Worm (Caenorhabditis elegans): ENCODE data around the gene ncap-1.

The ncap-1 gene

DNA sequence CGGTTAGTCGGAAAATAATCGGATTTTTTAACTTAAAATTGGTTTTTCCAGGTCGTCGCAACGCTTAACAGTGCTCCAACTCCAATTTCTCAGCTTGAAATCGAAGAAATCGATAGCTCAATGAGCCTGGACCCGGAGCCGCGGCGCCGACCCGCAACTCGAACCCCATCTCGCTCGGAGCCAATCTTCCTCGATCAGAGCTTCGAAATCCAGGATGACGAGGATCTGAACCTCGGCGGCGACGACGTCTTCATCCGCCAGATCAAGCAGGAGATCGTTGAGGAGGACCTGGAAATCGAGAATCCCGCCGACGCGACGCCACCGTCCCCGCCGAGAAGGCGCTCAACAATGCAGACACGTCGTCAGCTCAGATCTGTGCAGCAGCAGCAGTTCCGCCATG lies 1.1 kb upstream of the ncap-1 start:
- no peak for TF ChIP-seq W03F9.2 (tag; optimal IDR thresholded peaks at IDR 0.05)
- TF ChIP-seq him-1 (tag; optimal IDR thresholded peaks at IDR 0.05) = no peak
- no peak for TF ChIP-seq dao-5 (tag; optimal IDR thresholded peaks at IDR 0.05)

DNA sequence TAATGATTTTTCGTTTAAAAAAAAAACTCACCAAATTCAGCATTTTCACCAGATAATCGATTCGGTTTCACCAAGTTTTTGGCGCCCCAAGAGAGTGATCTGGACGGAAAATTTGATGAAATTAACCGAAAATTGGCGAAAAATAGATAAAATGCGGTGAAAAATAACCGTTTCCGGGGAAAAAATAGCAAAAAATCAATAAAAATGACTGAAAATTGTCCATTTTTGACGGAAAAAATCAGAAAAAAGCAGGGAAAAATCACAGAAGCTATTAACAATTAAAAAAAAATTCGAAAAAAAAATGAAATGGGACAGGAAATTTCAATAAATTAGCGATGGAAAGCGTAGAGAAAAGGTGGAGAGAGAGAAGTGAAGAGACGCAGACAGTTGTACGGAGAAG lies 5.6 kb downstream of the ncap-1 start, which contains the start of gene ubc-15:
Gene ubc-15, minus strand, starts transcription at position 101 of the 400 bp plus-strand sequence.
- TF ChIP-seq W03F9.2 (tag; optimal IDR thresholded peaks at IDR 0.05) = no peak
- TF ChIP-seq him-1 (tag; optimal IDR thresholded peaks at IDR 0.05) = no peak
- TF ChIP-seq dao-5 (tag; optimal IDR thresholded peaks at IDR 0.05) = no peak

DNA sequence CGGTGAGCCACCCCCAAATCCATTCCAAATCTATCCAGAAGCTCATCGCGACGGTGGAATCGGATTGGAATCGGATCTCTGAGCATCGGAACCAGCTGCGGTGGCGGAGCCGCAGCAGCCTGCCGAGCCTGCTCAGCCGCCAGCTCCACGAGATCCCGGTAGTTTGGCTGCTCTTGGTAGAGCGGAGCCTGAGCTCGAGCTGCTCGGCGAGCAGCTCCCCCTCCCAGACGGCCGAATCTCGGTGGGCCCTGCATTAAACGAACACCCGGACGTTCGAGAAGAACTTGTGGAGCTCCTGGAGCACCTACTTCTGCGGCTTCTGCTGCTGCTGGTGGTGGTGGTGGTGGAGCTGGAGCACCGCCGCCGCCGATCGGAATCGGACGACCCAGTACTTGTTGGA lies 15.4 kb downstream of the ncap-1 start:
- TF ChIP-seq dao-5 (tag; optimal IDR thresholded peaks at IDR 0.05) (no peak), W03F9.2 (tag; optimal IDR thresholded peaks at IDR 0.05) (no peak), him-1 (tag; optimal IDR thresholded peaks at IDR 0.05) (no peak)

DNA sequence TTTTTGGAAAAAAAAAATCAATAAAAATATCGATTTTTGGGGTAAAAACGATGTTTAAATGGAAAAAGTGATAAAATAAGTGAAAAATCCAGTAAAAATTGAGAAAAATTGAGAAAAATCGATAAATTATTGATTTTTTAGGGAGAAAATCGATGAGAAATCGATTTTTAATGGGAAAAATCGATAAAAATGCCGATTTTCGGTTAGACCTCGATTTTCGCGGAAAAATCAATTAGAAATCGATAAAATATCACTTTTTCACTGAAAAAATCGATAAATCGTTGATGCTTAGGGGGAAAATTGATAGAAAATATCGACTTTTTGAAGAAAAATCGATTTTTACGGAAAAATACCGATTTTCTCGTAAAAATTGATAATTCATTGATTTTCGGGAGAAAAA lies 18.0 kb downstream of the ncap-1 start:
- TF ChIP-seq him-1 (tag; optimal IDR thresholded peaks at IDR 0.05) (no peak), dao-5 (tag; optimal IDR thresholded peaks at IDR 0.05) (no peak), W03F9.2 (tag; optimal IDR thresholded peaks at IDR 0.05) (no peak)

DNA sequence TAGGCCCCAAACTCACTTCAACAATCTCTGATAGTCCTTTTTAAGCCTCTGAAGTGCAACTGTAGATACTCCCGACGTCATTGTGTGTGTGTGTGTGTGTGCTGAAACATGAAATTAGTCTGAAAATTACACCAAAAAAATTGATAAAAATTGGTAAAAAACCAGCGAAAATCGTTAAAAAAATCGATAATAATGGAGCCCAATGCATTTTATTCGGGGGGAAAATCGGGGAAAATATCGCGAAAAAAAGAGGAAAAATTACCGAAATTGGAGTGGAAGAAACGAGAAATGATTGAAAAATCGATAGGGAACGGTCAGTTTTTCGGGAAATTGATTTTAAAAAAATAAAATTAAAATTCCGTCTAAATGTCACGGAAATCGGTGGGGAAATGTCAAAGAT lies 18.9 kb downstream of the ncap-1 start, which contains the start of gene ubc-26:
Gene ubc-26, minus strand, starts transcription at position 101 of the 400 bp plus-strand sequence.
- no peak for TF ChIP-seq dao-5 (tag; optimal IDR thresholded peaks at IDR 0.05)
- no peak for TF ChIP-seq W03F9.2 (tag; optimal IDR thresholded peaks at IDR 0.05)
- TF ChIP-seq him-1 (tag; optimal IDR thresholded peaks at IDR 0.05) = no peak

DNA sequence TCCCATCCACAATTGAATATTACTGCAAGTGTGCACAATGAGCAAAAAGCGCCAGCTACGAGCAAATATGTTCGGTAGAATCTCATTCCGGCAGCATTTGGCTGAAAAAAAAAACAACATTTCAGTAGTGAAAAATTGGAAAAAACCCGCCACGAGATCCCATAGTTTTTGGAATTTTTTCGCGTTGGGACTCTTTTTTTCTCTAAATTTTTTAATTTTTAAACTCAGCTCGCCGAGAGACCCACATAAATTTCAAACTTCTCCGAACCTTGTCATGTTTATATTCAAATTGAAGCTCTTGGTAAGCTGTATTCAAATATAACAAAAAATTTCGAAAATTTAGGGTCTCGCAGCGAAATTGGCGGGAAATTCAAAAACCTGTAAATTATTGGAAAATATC lies 24.8 kb downstream of the ncap-1 start, which contains the start of gene sqv-2:
Gene sqv-2, minus strand, starts transcription at position 101 of the 400 bp plus-strand sequence.
- no peak for TF ChIP-seq W03F9.2 (tag; optimal IDR thresholded peaks at IDR 0.05)
- TF ChIP-seq dao-5 (tag; optimal IDR thresholded peaks at IDR 0.05) = no peak
- no peak for TF ChIP-seq him-1 (tag; optimal IDR thresholded peaks at IDR 0.05)

DNA sequence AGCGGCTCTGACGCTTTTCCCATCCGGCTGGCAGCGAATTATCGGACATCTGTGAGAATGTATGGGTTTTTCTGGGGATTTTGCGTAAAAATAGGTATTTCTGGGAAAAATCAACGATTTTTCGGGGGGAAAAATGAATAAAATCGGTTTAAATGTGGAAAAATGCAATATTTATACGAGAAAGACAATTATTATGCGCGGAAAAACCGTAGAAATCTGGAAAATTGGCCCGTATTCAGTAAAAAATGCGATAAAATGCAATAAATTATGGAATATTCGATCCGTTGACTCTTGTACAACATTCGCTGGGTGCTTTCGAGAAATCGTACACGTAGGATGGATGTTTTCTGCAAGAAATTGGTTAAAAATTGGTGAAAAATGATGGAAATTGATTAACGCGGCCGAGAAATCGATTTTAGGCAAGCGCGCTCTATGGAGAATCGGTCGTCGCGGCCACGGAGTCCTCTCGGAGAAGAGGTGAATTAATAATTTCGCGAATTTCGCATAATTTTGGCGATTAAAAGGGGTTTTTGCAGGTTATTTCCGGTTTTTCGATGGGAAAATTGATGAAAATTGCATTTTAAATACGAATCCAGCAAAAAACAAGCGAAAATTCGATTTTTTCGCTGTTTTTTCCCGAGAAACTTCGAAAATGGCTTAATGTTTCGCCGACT lies 30.0 kb downstream of the ncap-1 start, which contains the start of gene pinn-1:
Gene pinn-1, minus strand, starts transcription at position 51 of the 674 bp plus-strand sequence.
- TF ChIP-seq W03F9.2 (tag; optimal IDR thresholded peaks at IDR 0.05) (peak; percentile 71), him-1 (tag; optimal IDR thresholded peaks at IDR 0.05) (peak; percentile 55), dao-5 (tag; optimal IDR thresholded peaks at IDR 0.05) (no peak)

DNA sequence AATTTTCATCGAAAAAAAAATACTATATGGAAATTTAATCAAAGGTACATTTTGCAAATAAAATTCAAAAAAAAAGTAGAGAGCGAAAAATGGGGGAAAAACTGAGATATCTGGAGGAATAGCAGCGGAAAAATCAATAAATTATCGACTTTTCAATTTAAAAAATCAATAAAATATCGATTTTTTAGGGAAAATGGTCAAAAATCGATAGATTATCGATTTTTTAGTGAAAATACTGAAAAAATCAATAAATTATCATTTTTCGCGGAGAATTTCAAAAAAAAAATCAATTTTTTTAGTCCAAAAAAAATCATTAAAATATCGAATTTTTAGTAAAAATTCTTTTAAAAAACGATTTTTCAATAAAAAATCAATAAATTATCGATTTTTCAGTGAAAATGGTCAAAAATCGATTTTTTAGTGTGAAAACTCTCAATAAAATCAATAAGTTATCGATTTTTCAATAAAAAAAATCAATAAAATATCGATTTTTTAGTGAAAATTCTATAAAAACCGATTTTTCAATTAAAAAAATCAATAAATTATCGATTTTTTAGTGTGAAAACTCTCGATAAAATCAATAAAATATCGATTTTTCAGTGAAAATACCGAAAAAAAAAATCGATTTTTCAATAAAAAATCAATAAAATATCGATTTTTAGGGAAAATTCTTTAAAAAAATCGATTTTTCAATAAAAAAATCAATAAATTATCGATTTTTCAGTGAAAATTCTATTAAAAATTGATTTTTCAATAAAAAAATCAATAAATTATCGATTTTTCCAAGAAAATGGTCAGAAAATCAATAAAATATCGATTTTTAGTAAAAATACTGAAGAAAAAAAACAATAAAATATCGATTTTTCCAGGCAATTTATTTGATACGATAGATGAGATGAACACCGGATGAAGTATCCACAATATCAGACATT lies 33.3 kb downstream of the ncap-1 start:
- no peak for TF ChIP-seq W03F9.2 (tag; optimal IDR thresholded peaks at IDR 0.05)
- TF ChIP-seq him-1 (tag; optimal IDR thresholded peaks at IDR 0.05) = no peak
- TF ChIP-seq dao-5 (tag; optimal IDR thresholded peaks at IDR 0.05) = no peak

DNA sequence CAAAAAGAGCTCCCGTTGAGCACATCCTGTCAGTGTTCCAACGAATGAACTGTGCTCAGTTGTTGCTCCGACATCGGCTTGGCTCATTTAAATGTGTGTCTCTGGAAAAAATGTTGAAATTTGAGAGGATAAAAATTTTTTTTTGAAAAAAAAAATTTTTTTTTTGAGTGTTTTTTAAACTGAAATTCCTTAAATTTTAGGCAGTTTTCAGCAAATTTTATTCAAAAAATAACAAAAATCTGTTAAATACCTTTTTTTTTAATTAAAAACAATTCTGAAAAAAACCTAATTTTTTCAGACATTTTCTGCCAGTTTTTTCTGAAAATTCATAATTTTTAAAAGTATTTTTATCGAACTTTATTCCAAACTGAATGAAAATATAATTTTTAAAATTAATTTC lies 34.3 kb downstream of the ncap-1 start, which contains the start of gene pigw-1:
Gene pigw-1, minus strand, starts transcription at position 101 of the 400 bp plus-strand sequence.
- TF ChIP-seq him-1 (tag; optimal IDR thresholded peaks at IDR 0.05) (no peak), dao-5 (tag; optimal IDR thresholded peaks at IDR 0.05) (no peak), W03F9.2 (tag; optimal IDR thresholded peaks at IDR 0.05) (no peak)

DNA sequence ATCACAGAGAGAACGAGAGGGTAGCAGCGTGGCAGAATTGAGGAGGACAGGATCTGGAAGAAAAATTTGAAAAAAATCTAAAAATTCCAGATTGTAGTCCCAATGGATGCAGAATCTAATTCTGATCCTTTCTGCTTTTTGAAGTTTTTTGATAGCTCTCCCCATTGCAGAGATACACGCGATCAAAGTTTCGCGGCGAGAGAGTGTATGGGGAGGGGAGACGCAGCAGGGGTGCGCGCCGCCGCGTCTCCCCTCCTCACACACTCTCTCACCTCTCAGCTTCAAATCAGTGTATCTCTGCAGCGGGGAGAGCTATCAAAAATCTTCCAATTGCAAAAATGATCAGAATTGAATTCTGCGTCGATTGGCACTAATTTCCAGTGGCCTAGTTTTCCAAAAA lies 38.0 kb downstream of the ncap-1 start:
- TF ChIP-seq him-1 (tag; optimal IDR thresholded peaks at IDR 0.05) = no peak

DNA sequence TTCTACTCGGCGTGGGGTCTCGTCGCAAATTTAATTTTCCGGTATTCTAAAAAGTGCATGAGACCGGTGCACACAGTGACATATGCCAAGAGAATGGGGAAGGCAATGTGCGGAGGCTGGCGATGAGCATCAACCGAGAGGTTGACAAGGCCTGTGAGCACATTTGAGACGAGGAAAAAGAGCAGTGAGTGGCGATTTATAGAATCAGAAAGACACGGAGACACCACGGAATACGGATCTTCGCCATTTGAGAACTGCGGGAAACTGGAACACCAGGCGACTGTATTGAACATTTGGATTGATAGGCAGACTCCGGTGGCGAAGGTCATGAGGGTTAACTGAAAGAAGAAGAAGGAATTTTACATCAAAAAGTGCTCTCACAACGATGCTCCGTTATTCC lies 40.2 kb downstream of the ncap-1 start:
- no peak for TF ChIP-seq W03F9.2 (tag; optimal IDR thresholded peaks at IDR 0.05)
- no peak for TF ChIP-seq him-1 (tag; optimal IDR thresholded peaks at IDR 0.05)
- TF ChIP-seq dao-5 (tag; optimal IDR thresholded peaks at IDR 0.05) = no peak

DNA sequence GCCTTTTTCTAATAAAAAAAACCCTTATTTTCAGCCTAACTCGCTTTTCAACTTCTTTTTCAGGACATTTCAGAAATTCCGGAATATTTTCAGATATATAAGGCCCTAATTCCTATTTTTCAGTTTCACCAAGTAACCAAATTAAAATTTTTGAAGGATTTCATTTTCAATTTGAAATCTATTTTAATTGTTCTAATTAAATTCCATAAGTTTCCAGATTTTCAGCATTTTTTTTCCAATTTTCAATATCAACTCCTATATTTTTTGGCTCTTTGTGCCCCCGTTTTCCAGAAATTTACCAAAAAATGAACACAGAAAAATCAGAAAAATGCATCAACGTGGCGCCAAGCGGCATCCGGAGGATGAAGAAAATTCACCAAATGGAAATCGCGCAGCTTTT lies 44.3 kb downstream of the ncap-1 start, which contains the start of gene Y110A2AL.1:
Gene Y110A2AL.1, plus strand, starts transcription at position 301 of the 400 bp plus-strand sequence.
- TF ChIP-seq W03F9.2 (tag; optimal IDR thresholded peaks at IDR 0.05) = no peak
- no peak for TF ChIP-seq dao-5 (tag; optimal IDR thresholded peaks at IDR 0.05)
- TF ChIP-seq him-1 (tag; optimal IDR thresholded peaks at IDR 0.05) = no peak

DNA sequence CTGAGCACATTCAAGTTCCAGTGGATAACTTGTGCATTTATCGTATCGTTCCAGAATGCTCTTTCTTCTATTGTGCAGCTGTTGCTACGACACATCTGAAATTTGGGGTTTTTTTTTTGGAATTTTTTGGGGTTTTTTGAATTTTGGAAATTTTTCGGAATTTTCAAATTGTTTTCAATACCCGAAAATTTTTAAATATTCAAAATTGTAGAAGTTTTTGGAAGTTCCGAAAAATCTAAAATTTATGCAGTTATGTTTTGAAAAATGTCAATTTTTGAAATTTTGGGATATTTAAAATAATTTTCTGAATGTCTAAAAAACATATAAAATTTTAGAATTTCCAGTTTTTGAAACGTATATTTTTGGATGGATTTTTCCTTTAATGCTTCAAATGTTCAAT lies 47.3 kb downstream of the ncap-1 start, which contains the start of gene Y110A2AL.10:
Gene Y110A2AL.10, minus strand, starts transcription at position 101 of the 400 bp plus-strand sequence.
- TF ChIP-seq W03F9.2 (tag; optimal IDR thresholded peaks at IDR 0.05) (no peak), him-1 (tag; optimal IDR thresholded peaks at IDR 0.05) (no peak), dao-5 (tag; optimal IDR thresholded peaks at IDR 0.05) (no peak)

DNA sequence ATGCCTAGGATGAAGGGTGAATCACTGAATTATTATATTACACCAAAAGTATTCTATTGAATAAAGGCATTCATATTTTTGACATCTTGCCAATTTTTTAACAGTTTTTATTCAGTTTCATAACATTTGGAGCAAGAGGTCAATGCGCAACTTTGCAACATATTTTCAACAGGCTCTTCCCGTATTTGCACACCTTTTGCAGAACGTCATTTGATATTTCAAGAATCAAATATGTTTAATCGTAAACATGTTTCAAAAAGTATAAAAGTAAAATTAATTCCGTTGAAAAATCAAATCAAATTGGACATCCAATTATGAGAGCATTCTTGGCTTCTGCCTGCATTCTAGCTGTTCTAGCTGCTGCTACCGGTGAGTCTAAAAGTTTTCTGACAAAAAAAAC lies 51.4 kb downstream of the ncap-1 start, which contains the start of gene Y110A2AL.2:
Gene Y110A2AL.2, plus strand, starts transcription at position 301 of the 400 bp plus-strand sequence.
- TF ChIP-seq W03F9.2 (tag; optimal IDR thresholded peaks at IDR 0.05) = no peak
- no peak for TF ChIP-seq him-1 (tag; optimal IDR thresholded peaks at IDR 0.05)
- TF ChIP-seq dao-5 (tag; optimal IDR thresholded peaks at IDR 0.05) = no peak

Data from whole organism, L4/young adult.